Fruit fly (Drosophila melanogaster) whole organism, embryonic: ENCODE measurements around the gene CG6136.

Experiments
- ATbp ChIP-seq: fragments of 200-800 bp; sonication (Bioruptor generic); optimal IDR thresholded peaks from 2 replicates; lab custom pipeline; 2017; ENCODE audit warnings: missing biosample characterization, mild to moderate bottlenecking, missing genetic modification characterization, missing genetic modification reagents
- B-H1 ChIP-seq: fragments of 200-800 bp; sonication (Bioruptor generic); IDR thresholded peaks from 3 replicates; pipeline ENCODE4 v1.3.6; 2022; ENCODE audit warnings: missing biosample characterization, missing genetic modification characterization
- CG10147 ChIP-seq: fragments of 200-800 bp; sonication (Bioruptor generic); optimal IDR thresholded peaks from 2 replicates; lab custom pipeline; 2019; ENCODE audit warnings: missing biosample characterization, mild to moderate bottlenecking, missing genetic modification characterization, moderate library complexity
- CG10267 ChIP-seq: fragments of 200-800 bp; sonication (Bioruptor generic); optimal IDR thresholded peaks from 2 replicates; lab custom pipeline; 2018; ENCODE audit warnings: missing biosample characterization, mild to moderate bottlenecking, missing genetic modification characterization, moderate library complexity
- CG10366 ChIP-seq: fragments of 200-800 bp; sonication (Bioruptor generic); IDR thresholded peaks from 2 replicates; pipeline ENCODE4 v1.3.6; 2022; ENCODE audit warnings: missing biosample characterization, missing genetic modification characterization
- CG10462 ChIP-seq: fragments of 200-800 bp; sonication (Bioruptor generic); optimal IDR thresholded peaks from 2 replicates; lab custom pipeline; 2016; ENCODE audit warnings: missing biosample characterization, missing genetic modification characterization
- CG11695 ChIP-seq: fragments of 200-800 bp; sonication (Bioruptor generic); IDR thresholded peaks from 3 replicates; pipeline ENCODE4 v1.3.6; 2022; ENCODE audit warnings: missing biosample characterization, missing genetic modification characterization
- CG12155 ChIP-seq: fragments of 200-800 bp; sonication (Bioruptor generic); optimal IDR thresholded peaks from 3 replicates; lab custom pipeline; 2016; ENCODE audit warnings: missing biosample characterization, missing genetic modification characterization
- CG12744 ChIP-seq: fragments of 200-800 bp; sonication (Bioruptor generic); optimal IDR thresholded peaks from 2 replicates; lab custom pipeline; 2016; ENCODE audit warnings: missing biosample characterization, missing genetic modification characterization
- CG17186 ChIP-seq: fragments of 200-800 bp; sonication (Bioruptor generic); optimal IDR thresholded peaks from 3 replicates; lab custom pipeline; 2017; ENCODE audit warnings: missing biosample characterization, missing genetic modification reagents, missing genetic modification characterization
- CG17385 ChIP-seq: fragments of 200-800 bp; sonication (Bioruptor generic); optimal IDR thresholded peaks from 3 replicates; lab custom pipeline; 2018; ENCODE audit warnings: missing biosample characterization, mild to moderate bottlenecking, missing genetic modification characterization
- CG17829 ChIP-seq: fragments of 200-800 bp; optimal IDR thresholded peaks from 2 replicates; lab custom pipeline; 2019; ENCODE audit warnings: missing biosample characterization, mild to moderate bottlenecking, missing genetic modification characterization, moderate library complexity
- CG2116 ChIP-seq: fragments of 200-800 bp; sonication (Bioruptor generic); optimal IDR thresholded peaks from 3 replicates; lab custom pipeline; 2018; ENCODE audit warnings: missing biosample characterization, mild to moderate bottlenecking, missing genetic modification characterization
- CG2199 ChIP-seq: fragments of 200-800 bp; sonication (Bioruptor generic); IDR thresholded peaks from 3 replicates; pipeline ENCODE4 v1.3.6; 2022; ENCODE audit warnings: missing biosample characterization, missing genetic modification characterization
- CG2889 ChIP-seq: fragments of 200-800 bp; sonication (Bioruptor generic); IDR thresholded peaks from 3 replicates; pipeline ENCODE4 v1.3.6; 2022; ENCODE audit warnings: missing biosample characterization, missing genetic modification characterization
- CG3065 ChIP-seq: fragments of 200-800 bp; sonication (Bioruptor generic); optimal IDR thresholded peaks from 2 replicates; lab custom pipeline; 2016; ENCODE audit warnings: missing biosample characterization, missing genetic modification characterization
- CG32532 ChIP-seq: fragments of 200-800 bp; sonication (Bioruptor generic); IDR thresholded peaks from 2 replicates; pipeline ENCODE4 v1.3.6; 2022; ENCODE audit warnings: missing biosample characterization, missing genetic modification characterization
- CG3995 ChIP-seq: fragments of 200-800 bp; sonication (Bioruptor generic); optimal IDR thresholded peaks from 3 replicates; lab custom pipeline; 2016; ENCODE audit warnings: missing biosample characterization, missing genetic modification characterization
- CG4360 ChIP-seq: fragments of 200-800 bp; sonication (Bioruptor generic); IDR thresholded peaks from 2 replicates; pipeline ENCODE4 v1.3.6; 2022; ENCODE audit warnings: missing biosample characterization, missing genetic modification characterization
- CG5180 ChIP-seq: fragments of 200-800 bp; sonication (Bioruptor generic); optimal IDR thresholded peaks from 3 replicates; lab custom pipeline; 2017; ENCODE audit warnings: missing biosample characterization, missing genetic modification characterization, mild to moderate bottlenecking, moderate library complexity, missing genetic modification reagents
- CG6683 ChIP-seq: fragments of 200-800 bp; sonication (Bioruptor generic); optimal IDR thresholded peaks from 2 replicates; lab custom pipeline; 2017; ENCODE audit warnings: missing biosample characterization, mild to moderate bottlenecking, missing genetic modification characterization, missing genetic modification reagents
- CG7839 ChIP-seq: fragments of 200-800 bp; sonication (Bioruptor generic); optimal IDR thresholded peaks from 3 replicates; lab custom pipeline; 2018; ENCODE audit warnings: missing biosample characterization, mild to moderate bottlenecking, missing genetic modification characterization, moderate library complexity
- CkIIα-i1 ChIP-seq: fragments of 200-800 bp; sonication (Bioruptor generic); IDR thresholded peaks from 2 replicates; pipeline ENCODE4 v1.3.6; 2022; ENCODE audit warnings: missing biosample characterization, missing genetic modification characterization
- CrebB ChIP-seq: fragments of 200-800 bp; sonication (Bioruptor generic); optimal IDR thresholded peaks from 3 replicates; lab custom pipeline; 2018; ENCODE audit warnings: missing biosample characterization, mild to moderate bottlenecking, missing genetic modification characterization
- Dll ChIP-seq: fragments of 200-800 bp; sonication (Bioruptor generic); IDR thresholded peaks from 4 replicates; pipeline ENCODE4 v1.3.6; 2022; ENCODE audit warnings: missing biosample characterization, missing genetic modification characterization; ENCODE audit not compliant: partially characterized antibody
- E2f1 ChIP-seq: fragments of 200-800 bp; sonication (Bioruptor generic); IDR thresholded peaks from 2 replicates; pipeline ENCODE4 v1.3.6; 2022; ENCODE audit warnings: missing biosample characterization, missing genetic modification characterization
- Hr3 ChIP-seq: fragments of 200-800 bp; sonication (Bioruptor generic); optimal IDR thresholded peaks from 3 replicates; lab custom pipeline; 2016; ENCODE audit warnings: missing biosample characterization, missing genetic modification characterization
- Hr51 ChIP-seq, 2 experiments: fragments of 200-800 bp; sonication (Bioruptor generic); optimal IDR thresholded peaks; 2 replicates in 1 of 2; 3 replicates in 1 of 2; lab custom pipeline; 2016 to 2018; ENCODE audit warnings: missing biosample characterization in 2 of 2, missing genetic modification characterization in 2 of 2, mild to moderate bottlenecking in 1 of 2, moderate library complexity in 1 of 2
- Mad ChIP-seq: fragments of 200-800 bp; sonication (Bioruptor generic); optimal IDR thresholded peaks from 2 replicates; lab custom pipeline; 2016; ENCODE audit warnings: missing biosample characterization, missing genetic modification characterization
- Meics ChIP-seq: fragments of 200-800 bp; sonication (Bioruptor generic); optimal IDR thresholded peaks from 2 replicates; lab custom pipeline; 2017; ENCODE audit warnings: missing biosample characterization, mild to moderate bottlenecking, missing genetic modification characterization
- NC2α ChIP-seq: fragments of 200-800 bp; sonication (Bioruptor generic); optimal IDR thresholded peaks from 2 replicates; lab custom pipeline; 2016; ENCODE audit warnings: missing biosample characterization, missing genetic modification characterization
- Spps ChIP-seq: fragments of 200-800 bp; sonication (Bioruptor generic); optimal IDR thresholded peaks from 2 replicates; lab custom pipeline; 2018; ENCODE audit warnings: missing biosample characterization, mild to moderate bottlenecking, missing genetic modification characterization
- Xbp1 ChIP-seq: fragments of 200-800 bp; sonication (Bioruptor generic); optimal IDR thresholded peaks from 3 replicates; lab custom pipeline; 2016; ENCODE audit warnings: missing biosample characterization, mild to moderate bottlenecking, missing genetic modification characterization
- Xrp1 ChIP-seq: fragments of 200-800 bp; sonication (Bioruptor generic); IDR thresholded peaks from 2 replicates; pipeline ENCODE4 v1.3.6; 2022; ENCODE audit warnings: missing biosample characterization, missing genetic modification characterization
- cg ChIP-seq: fragments of 200-800 bp; sonication (Bioruptor generic); optimal IDR thresholded peaks from 3 replicates; lab custom pipeline; 2019; ENCODE audit warnings: missing biosample characterization, mild to moderate bottlenecking, missing genetic modification characterization, moderate library complexity
- dimm ChIP-seq: fragments of 200-800 bp; sonication (Bioruptor generic); IDR thresholded peaks from 2 replicates; pipeline ENCODE4 v1.3.6; 2022; ENCODE audit warnings: missing biosample characterization, missing genetic modification characterization
- gce ChIP-seq: fragments of 200-800 bp; sonication (Bioruptor generic); IDR thresholded peaks from 3 replicates; pipeline ENCODE4 v1.3.6; 2022; ENCODE audit warnings: missing biosample characterization, missing genetic modification characterization
- gcm ChIP-seq: fragments of 200-800 bp; sonication (Bioruptor generic); optimal IDR thresholded peaks from 2 replicates; lab custom pipeline; 2019; ENCODE audit warnings: missing biosample characterization, mild to moderate bottlenecking, missing genetic modification characterization, moderate library complexity
- grau ChIP-seq: fragments of 200-800 bp; optimal IDR thresholded peaks from 3 replicates; lab custom pipeline; 2019; ENCODE audit warnings: missing biosample characterization, mild to moderate bottlenecking, missing genetic modification characterization, moderate library complexity
- hb ChIP-seq: fragments of 200-800 bp; sonication (Bioruptor generic); IDR thresholded peaks from 3 replicates; pipeline ENCODE4 v1.3.6; 2022; ENCODE audit warnings: missing biosample characterization, missing genetic modification characterization; ENCODE audit not compliant: partially characterized antibody
- lov ChIP-seq, 2 experiments: fragments of 200-800 bp in 1 of 2; fragments of >200 bp in 1 of 2; sonication (Bioruptor generic) in 1 of 2; IDR thresholded peaks in 1 of 2; optimal IDR thresholded peaks in 1 of 2; 2 replicates in 1 of 2; 3 replicates in 1 of 2; pipeline versions ENCODE4 v1.3.6 to Lab custom; 2017 to 2022; ENCODE audit warnings: missing biosample characterization in 1 of 2, missing genetic modification characterization in 1 of 2
- oc ChIP-seq: fragments of 200-800 bp; sonication (Bioruptor generic); optimal IDR thresholded peaks from 2 replicates; lab custom pipeline; 2018; ENCODE audit warnings: missing biosample characterization, mild to moderate bottlenecking, missing genetic modification characterization, moderate library complexity
- pan ChIP-seq, 4 experiments: fragments of >200 bp in 3 of 4; fragments of 200-800 bp in 1 of 4; sonication (Bioruptor generic) in 1 of 4; optimal IDR thresholded peaks in 3 of 4; IDR thresholded peaks in 1 of 4; 2 replicates each; pipeline versions ENCODE4 v1.3.6 to Lab custom; 2017 to 2022; ENCODE audit warnings: missing biosample characterization in 2 of 4, missing genetic modification characterization in 2 of 4, mixed read lengths in 1 of 4
- ranshi ChIP-seq: fragments of 200-800 bp; sonication (Bioruptor generic); IDR thresholded peaks from 2 replicates; pipeline ENCODE4 v1.3.6; 2022; ENCODE audit warnings: missing biosample characterization, missing genetic modification characterization
- sd ChIP-seq: fragments of 200-800 bp; sonication (Bioruptor generic); optimal IDR thresholded peaks from 3 replicates; lab custom pipeline; 2018; ENCODE audit warnings: missing biosample characterization, mild to moderate bottlenecking, missing genetic modification characterization, moderate library complexity
- sim ChIP-seq: fragments of 200-800 bp; sonication (Bioruptor generic); IDR thresholded peaks from 2 replicates; pipeline ENCODE4 v1.3.6; 2022; ENCODE audit warnings: missing biosample characterization, missing genetic modification characterization
- sug ChIP-seq: fragments of 200-800 bp; optimal IDR thresholded peaks from 2 replicates; lab custom pipeline; 2019; ENCODE audit warnings: missing biosample characterization, mild to moderate bottlenecking, missing genetic modification characterization, moderate library complexity
- tna ChIP-seq: fragments of 200-800 bp; sonication (Bioruptor generic); IDR thresholded peaks from 2 replicates; pipeline ENCODE4 v1.3.6; 2022; ENCODE audit warnings: missing biosample characterization, missing genetic modification characterization; ENCODE audit not compliant: partially characterized antibody

Gene CG6136

dm6 chr3R:15408131-15408731 is 36.2 kb upstream of the CG6136 start, which contains the start of gene Atx2 (continued):
- TF ChIP-seq lov (optimal IDR thresholded peaks at IDR 0.05; lab: Kevin White, UChicago) = no peak
- TF ChIP-seq lov (GFP tag; IDR thresholded peaks at IDR 0.05; lab: Robert Waterston, UW) = peak; percentile 71; the same call in 1 of the 3 replicates
- TF ChIP-seq CG10267 = peak; percentile 96
- peak; percentile 2 for TF ChIP-seq CG5180 (GFP tag; lab: Kevin White, UChicago)
- TF ChIP-seq Hr3 (GFP tag; lab: Kevin White, UChicago) = no peak
- no peak for TF ChIP-seq CG2889 (GFP tag; lab: Robert Waterston, UW)
- TF ChIP-seq CG10366 (GFP tag; lab: Robert Waterston, UW) = peak; percentile 26
- TF ChIP-seq CG17829 (tag; lab: Kevin White, UChicago) = peak; percentile 42
- no peak for TF ChIP-seq oc (tag; lab: Kevin White, UChicago)
- peak; percentile 30 for TF ChIP-seq CrebB (tag; lab: Kevin White, UChicago)
- peak in 1 of 2 experiments; percentile 51 for TF ChIP-seq Hr51 (GFP tag; optimal IDR thresholded peaks at IDR 0.05; lab: Kevin White, UChicago)
- no peak for TF ChIP-seq CG10462 (GFP tag; lab: Kevin White, UChicago)
- no peak for TF ChIP-seq pan (optimal IDR thresholded peaks at IDR 0.05; lab: Kevin White, UChicago)
- peak in 1 of 2 experiments; percentile 7 for TF ChIP-seq pan (GFP tag; optimal IDR thresholded peaks at IDR 0.05 in 1 of 2, IDR thresholded peaks at IDR 0.05 in 1 of 2)
- TF ChIP-seq tna (GFP tag; lab: Robert Waterston, UW) = peak; percentile 95
- peak; percentile 15 for TF ChIP-seq Meics (GFP tag; lab: Kevin White, UChicago)
- TF ChIP-seq Xbp1 (GFP tag; lab: Kevin White, UChicago) = peak; percentile 7
- no peak for TF ChIP-seq CG12744 (GFP tag; lab: Kevin White, UChicago)
- TF ChIP-seq grau = peak; percentile 15
- no peak for TF ChIP-seq gcm
- 0 out of 3 replicates have a peak, but pooled peaks have one; percentile 42 for TF ChIP-seq CG2199 (GFP tag; lab: Robert Waterston, UW)
- peak; percentile 8 for TF ChIP-seq ATbp (GFP tag; lab: Kevin White, UChicago)
- TF ChIP-seq CG17385 (GFP tag; lab: Kevin White, UChicago) = no peak
- peak; percentile 95 for TF ChIP-seq Dll (GFP tag; lab: Robert Waterston, UW)
- TF ChIP-seq NC2α (GFP tag; lab: Kevin White, UChicago) = no peak
- TF ChIP-seq Spps = no peak
- peak; percentile 38 for TF ChIP-seq Xrp1 (GFP tag; lab: Robert Waterston, UW)
- TF ChIP-seq gce (GFP tag; lab: Robert Waterston, UW) = no peak
- TF ChIP-seq CG32532 (GFP tag; lab: Robert Waterston, UW) = peak; percentile 21
- peak; percentile 17 for TF ChIP-seq CG7839 (tag; lab: Kevin White, UChicago)
- no peak for TF ChIP-seq CG11695 (GFP tag; lab: Robert Waterston, UW)
- TF ChIP-seq E2f1 (GFP tag; lab: Robert Waterston, UW) = peak; percentile 38; the same call in 1 of the 2 replicates
- TF ChIP-seq CkIIα-i1 (GFP tag; lab: Robert Waterston, UW) = no peak
- TF ChIP-seq sim (GFP tag; lab: Robert Waterston, UW) = no peak
- TF ChIP-seq hb (GFP tag; lab: Robert Waterston, UW) = peak; percentile 95
- TF ChIP-seq Mad (GFP tag; lab: Kevin White, UChicago) = peak; percentile 53
- TF ChIP-seq CG10147 (GFP tag; lab: Kevin White, UChicago) = no peak
- TF ChIP-seq sd (tag; lab: Kevin White, UChicago) = no peak
- TF ChIP-seq B-H1 (GFP tag; lab: Robert Waterston, UW) = no peak
- TF ChIP-seq CG12155 (GFP tag; lab: Kevin White, UChicago) = peak; percentile 59
- TF ChIP-seq CG17186 = peak; percentile 97
- TF ChIP-seq CG4360 (GFP tag; lab: Robert Waterston, UW) = no peak
- peak; percentile 36 for TF ChIP-seq CG3995 (GFP tag; lab: Kevin White, UChicago)
- TF ChIP-seq CG3065 (GFP tag; lab: Kevin White, UChicago) = peak; percentile 11
- no peak for TF ChIP-seq CG6683 (GFP tag; lab: Kevin White, UChicago)
- peak; percentile 30 for TF ChIP-seq sug (tag; lab: Kevin White, UChicago)
- peak; percentile 97 for TF ChIP-seq CG2116 (GFP tag; lab: Kevin White, UChicago)
- no peak for TF ChIP-seq cg
- TF ChIP-seq dimm (GFP tag; lab: Robert Waterston, UW) = no peak
- TF ChIP-seq ranshi (GFP tag; lab: Robert Waterston, UW) = peak; percentile 32; the same call in 1 of the 2 replicates
